Worm (Caenorhabditis elegans) whole organism, L2 larva: ENCODE results near the gene srg-11.

Experiments
- C34F6.9 ChIP-seq: fragments of 150-350 bp; optimal IDR thresholded peaks from 2 replicates; lab custom pipeline; 2014; ENCODE audit warnings: missing biosample characterization, missing genetic modification characterization
- F13H6.1 ChIP-seq: sonication (generic microtip); optimal IDR thresholded peaks from 2 replicates; lab custom pipeline; 2016; ENCODE audit warnings: missing genetic modification characterization, missing compliant biosample characterization
- ama-1 ChIP-seq: fragments of 150-350 bp; optimal IDR thresholded peaks from 2 replicates; lab custom pipeline; 2018; ENCODE audit warnings: inconsistent platforms
- crh-2 ChIP-seq: sonication (generic microtip); optimal IDR thresholded peaks from 2 replicates; lab custom pipeline; 2017; ENCODE audit warnings: missing biosample characterization, missing genetic modification characterization
- fos-1 ChIP-seq: fragments of 150-350 bp; optimal IDR thresholded peaks from 2 replicates; lab custom pipeline; 2014; ENCODE audit warnings: missing biosample characterization, missing genetic modification characterization
- lin-13 ChIP-seq: fragments of 150-350 bp; optimal IDR thresholded peaks from 2 replicates; lab custom pipeline; 2014; ENCODE audit warnings: missing biosample characterization, missing genetic modification reagents, missing genetic modification characterization
- lsy-2 ChIP-seq, 2 experiments: fragments of 150-350 bp in 1 of 2; sonication (generic microtip) in 1 of 2; optimal IDR thresholded peaks; 2 replicates each; lab custom pipeline; 2014 to 2017; ENCODE audit warnings: missing biosample characterization in 2 of 2, missing genetic modification characterization in 2 of 2
- nhr-11 ChIP-seq: fragments of 150-350 bp; optimal IDR thresholded peaks from 2 replicates; lab custom pipeline; 2014; ENCODE audit warnings: missing biosample characterization, missing genetic modification characterization
- nhr-23 ChIP-seq: fragments of 150-350 bp; optimal IDR thresholded peaks from 2 replicates; lab custom pipeline; 2014; ENCODE audit warnings: missing biosample characterization, missing genetic modification reagents, missing genetic modification characterization
- nhr-237 ChIP-seq: fragments of 150-350 bp; optimal IDR thresholded peaks from 2 replicates; lab custom pipeline; 2014; ENCODE audit warnings: missing biosample characterization, missing genetic modification characterization
- sma-9 ChIP-seq, 2 experiments: fragments of 150-350 bp in 1 of 2; sonication (generic microtip) in 1 of 2; optimal IDR thresholded peaks; 2 replicates each; lab custom pipeline; 2014 to 2016; ENCODE audit warnings: missing genetic modification characterization in 2 of 2, mild to moderate bottlenecking in 1 of 2, missing biosample characterization in 1 of 2, missing compliant biosample characterization in 1 of 2, missing genetic modification reagents in 1 of 2, moderate library complexity in 1 of 2
- unc-55 ChIP-seq: fragments of 150-350 bp; sonication (generic microtip); optimal IDR thresholded peaks from 3 replicates; lab custom pipeline; 2014; ENCODE audit warnings: missing biosample characterization, missing genetic modification reagents, missing genetic modification characterization

The srg-11 gene

ce11 chrIII:4723922-4724321 lies 44.1 kb downstream of the srg-11 start:
- TF ChIP-seq unc-55 (peak; percentile 54), sma-9 (GFP tag; optimal IDR thresholded peaks at IDR 0.05; lab: Kevin White, UChicago) (peak; percentile 26), sma-9 (tag; optimal IDR thresholded peaks at IDR 0.05; lab: Kevin White, UChicago) (no peak), F13H6.1 (tag; lab: Kevin White, UChicago) (peak; percentile 29), fos-1 (tag; lab: Kevin White, UChicago) (no peak), nhr-23 (no peak), C34F6.9 (peak; percentile 77), nhr-11 (tag; lab: Kevin White, UChicago) (no peak), lin-13 (GFP tag; lab: Kevin White, UChicago) (no peak), nhr-237 (tag; lab: Kevin White, UChicago) (no peak), lsy-2 (tag; optimal IDR thresholded peaks at IDR 0.05; lab: Kevin White, UChicago) (peak in 1 of 2 experiments; percentile 35), ama-1 (lab: Kevin White, UChicago) (no peak), crh-2 (no peak)
- TF ChIP-seq, all 48 proteins: peak for 5
